Worm (Caenorhabditis elegans) whole organism, late embryonic: ENCODE results near the gene clec-88.

ENCODE experiments used
- C08G9.2 ChIP-seq: sonication (generic microtip); optimal IDR thresholded peaks from 2 replicates; lab custom pipeline; 2016; ENCODE audit warnings: mild to moderate bottlenecking, missing genetic modification characterization, moderate library complexity, missing compliant biosample characterization
- ceh-31 ChIP-seq: sonication (generic microtip); optimal IDR thresholded peaks from 2 replicates; lab custom pipeline; 2016; ENCODE audit warnings: missing genetic modification characterization, missing compliant biosample characterization
- lim-6 ChIP-seq: sonication (generic microtip); optimal IDR thresholded peaks from 2 replicates; lab custom pipeline; 2016; ENCODE audit warnings: missing genetic modification characterization, missing compliant biosample characterization

ce11 chrII:6411660-6412451 lies 46.3 kb downstream of the clec-88 start:
- peak; percentile 83 for TF ChIP-seq ceh-31 (tag; lab: Kevin White, UChicago)
- TF ChIP-seq C08G9.2 (tag; lab: Kevin White, UChicago): no peak
- no peak for TF ChIP-seq lim-6 (tag; lab: Kevin White, UChicago)
